Worm (Caenorhabditis elegans): ENCODE results near the gene mif-2.

DNA sequence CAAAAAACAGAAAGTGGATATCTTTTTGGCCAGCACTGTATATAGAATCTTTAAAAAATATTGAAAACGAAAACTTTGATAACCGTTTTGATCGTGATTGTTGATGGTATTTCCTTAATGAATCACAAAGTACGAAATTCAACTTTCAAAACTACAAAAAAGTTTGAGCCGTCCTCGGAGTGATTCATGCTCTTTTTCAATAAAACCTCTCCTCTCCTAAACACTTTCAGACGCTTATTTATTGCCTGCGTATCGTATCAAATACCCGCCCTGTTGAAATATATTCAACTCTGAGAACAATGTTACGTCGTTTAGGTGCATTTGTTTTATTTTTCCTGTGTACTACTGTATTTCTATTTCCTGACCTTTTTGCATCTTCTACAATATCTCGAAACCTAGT is 42.7 kb upstream of the mif-2 start:
- no peak for TF ChIP-seq nhr-84 (tag; optimal IDR thresholded peaks at IDR 0.05)
- TF ChIP-seq dpl-1 (GFP tag; optimal IDR thresholded peaks at IDR 0.05) = no peak
